Worm (Caenorhabditis elegans) whole organism, late embryonic: ENCODE data around the gene mesp-1.

ENCODE experiments used
- K02D7.2 ChIP-seq: sonication (generic microtip); optimal IDR thresholded peaks from 2 replicates; lab custom pipeline; 2017; ENCODE audit warnings: mild to moderate bottlenecking, missing genetic modification characterization, missing compliant biosample characterization
- Y22D7AL.16 ChIP-seq: sonication (generic microtip); optimal IDR thresholded peaks from 2 replicates; lab custom pipeline; 2016; ENCODE audit warnings: missing genetic modification characterization, missing compliant biosample characterization
- ahr-1 ChIP-seq: sonication (generic microtip); optimal IDR thresholded peaks from 2 replicates; lab custom pipeline; 2016; ENCODE audit warnings: missing genetic modification characterization, missing compliant biosample characterization
- ama-1 ChIP-seq: fragments of 150-350 bp; optimal IDR thresholded peaks from 2 replicates; lab custom pipeline; 2014
- ceh-14 ChIP-seq: sonication (generic microtip); optimal IDR thresholded peaks from 2 replicates; lab custom pipeline; 2016; ENCODE audit warnings: missing genotype, missing genetic modification characterization, missing compliant biosample characterization
- ceh-2 ChIP-seq: sonication (generic microtip); optimal IDR thresholded peaks from 2 replicates; lab custom pipeline; 2016; ENCODE audit warnings: missing genotype, missing genetic modification characterization, missing compliant biosample characterization
- ceh-24 ChIP-seq: sonication (generic microtip); optimal IDR thresholded peaks from 2 replicates; lab custom pipeline; 2016; ENCODE audit warnings: mild to moderate bottlenecking, missing genetic modification characterization, missing compliant biosample characterization
- ceh-45 ChIP-seq: fragments of 200-800 bp; sonication (Bioruptor generic); IDR thresholded peaks from 2 replicates; pipeline ENCODE4 v1.3.6; 2022; ENCODE audit warnings: missing genetic modification reagents, missing genetic modification characterization, missing compliant biosample characterization
- dmd-4 ChIP-seq: sonication (generic microtip); optimal IDR thresholded peaks from 2 replicates; lab custom pipeline; 2016; ENCODE audit warnings: borderline replicate concordance, missing genetic modification characterization, missing compliant biosample characterization
- elt-2 ChIP-seq: sonication (generic microtip); optimal IDR thresholded peaks from 2 replicates; lab custom pipeline; 2016; ENCODE audit warnings: missing genetic modification reagents, missing genetic modification characterization, missing compliant biosample characterization
- elt-4 ChIP-seq: sonication (generic microtip); optimal IDR thresholded peaks from 2 replicates; lab custom pipeline; 2016; ENCODE audit warnings: missing genetic modification characterization, missing compliant biosample characterization
- ets-4 ChIP-seq: sonication (generic microtip); optimal IDR thresholded peaks from 2 replicates; lab custom pipeline; 2016; ENCODE audit warnings: missing genetic modification characterization, missing compliant biosample characterization
- eyg-1 ChIP-seq: sonication (generic microtip); optimal IDR thresholded peaks from 2 replicates; lab custom pipeline; 2016; ENCODE audit warnings: missing genotype, missing genetic modification characterization, missing compliant biosample characterization
- fax-1 ChIP-seq: sonication (generic microtip); optimal IDR thresholded peaks from 2 replicates; lab custom pipeline; 2016; ENCODE audit warnings: missing genotype, missing genetic modification characterization, missing compliant biosample characterization
- gmeb-2 ChIP-seq: sonication (generic microtip); optimal IDR thresholded peaks from 2 replicates; lab custom pipeline; 2016; ENCODE audit warnings: missing genetic modification characterization, inconsistent platforms, missing compliant biosample characterization
- hlh-8 ChIP-seq: sonication (generic microtip); optimal IDR thresholded peaks from 2 replicates; lab custom pipeline; 2016; ENCODE audit warnings: missing genotype, missing genetic modification characterization, missing compliant biosample characterization
- lim-6 ChIP-seq: sonication (generic microtip); optimal IDR thresholded peaks from 2 replicates; lab custom pipeline; 2016; ENCODE audit warnings: missing genetic modification characterization, missing compliant biosample characterization
- madf-2 ChIP-seq: sonication (generic microtip); optimal IDR thresholded peaks from 2 replicates; lab custom pipeline; 2017; ENCODE audit warnings: missing genetic modification characterization, missing compliant biosample characterization
- pag-3 ChIP-seq: sonication (generic microtip); optimal IDR thresholded peaks from 2 replicates; lab custom pipeline; 2016; ENCODE audit warnings: missing compliant biosample characterization, missing genetic modification characterization, borderline replicate concordance
- pat-9 ChIP-seq: fragments of 200-800 bp; sonication (Bioruptor generic); optimal IDR thresholded peaks from 2 replicates; lab custom pipeline; 2018; ENCODE audit warnings: mild to moderate bottlenecking, missing genetic modification characterization, moderate library complexity, missing compliant biosample characterization
- pha-2 ChIP-seq: sonication (generic microtip); optimal IDR thresholded peaks from 2 replicates; lab custom pipeline; 2017; ENCODE audit warnings: mild to moderate bottlenecking, missing genetic modification characterization, missing compliant biosample characterization
- pha-4 ChIP-seq: fragments of 150-350 bp; optimal IDR thresholded peaks from 2 replicates; lab custom pipeline; 2018; ENCODE audit warnings: missing biosample characterization, missing genetic modification reagents, missing genetic modification characterization
- pros-1 ChIP-seq: fragments of 150-350 bp; optimal IDR thresholded peaks from 2 replicates; lab custom pipeline; 2014; ENCODE audit warnings: missing biosample characterization, missing genetic modification reagents, missing genetic modification characterization
- ref-2 ChIP-seq: sonication (generic microtip); optimal IDR thresholded peaks from 2 replicates; lab custom pipeline; 2016; ENCODE audit warnings: missing genetic modification characterization, missing compliant biosample characterization
- sdc-2 ChIP-seq: sonication (generic microtip); optimal IDR thresholded peaks from 2 replicates; lab custom pipeline; 2016; ENCODE audit warnings: missing genotype, missing genetic modification characterization, missing compliant biosample characterization
- sox-4 ChIP-seq: sonication (generic microtip); optimal IDR thresholded peaks from 2 replicates; lab custom pipeline; 2017; ENCODE audit warnings: mild to moderate bottlenecking, missing genetic modification characterization, inconsistent platforms, missing compliant biosample characterization
- ttx-3 ChIP-seq: sonication (generic microtip); optimal IDR thresholded peaks from 2 replicates; lab custom pipeline; 2016; ENCODE audit warnings: missing genetic modification reagents, missing genetic modification characterization, missing compliant biosample characterization
- unc-42 ChIP-seq: sonication (generic microtip); optimal IDR thresholded peaks from 2 replicates; lab custom pipeline; 2016; ENCODE audit warnings: missing genotype, missing genetic modification characterization, missing compliant biosample characterization
- unc-55 ChIP-seq: sonication (generic microtip); optimal IDR thresholded peaks from 2 replicates; lab custom pipeline; 2017; ENCODE audit warnings: missing biosample characterization, missing genetic modification reagents, missing genetic modification characterization
- unc-86 ChIP-seq: sonication (generic microtip); optimal IDR thresholded peaks from 2 replicates; lab custom pipeline; 2016; ENCODE audit warnings: missing genetic modification characterization, missing compliant biosample characterization

The mesp-1 gene

DNA sequence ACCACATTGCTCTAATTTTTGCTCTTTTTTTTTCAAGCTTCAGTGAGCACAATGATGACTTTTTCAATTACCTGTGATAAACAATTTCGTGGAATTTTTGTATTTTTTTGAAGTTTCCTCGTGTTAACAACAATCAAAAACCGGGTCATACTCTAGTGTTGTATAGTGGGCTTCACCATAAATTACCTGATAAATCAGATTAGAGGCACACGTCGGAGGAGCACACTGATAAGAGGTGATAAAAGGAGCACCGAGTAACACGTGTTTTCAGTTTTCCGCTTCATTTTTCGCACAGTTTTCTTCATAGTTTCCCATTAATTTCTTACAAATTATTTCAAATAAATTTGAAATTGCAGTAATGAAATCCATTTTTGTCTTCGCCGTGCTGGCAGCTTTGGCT is 17.8 kb upstream of the mesp-1 start, which contains the start of gene spp-8:
spp-8 (plus strand) TSS at position 357 of the 400 bp plus-strand sequence.
- TF ChIP-seq gmeb-2 (tag; lab: Kevin White, UChicago) = no peak
- peak; percentile 50 for TF ChIP-seq elt-2 (tag; lab: Kevin White, UChicago)

- no peak for TF ChIP-seq ama-1 (lab: Kevin White, UChicago)
- TF ChIP-seq unc-86 (tag; lab: Kevin White, UChicago) = no peak
- no peak for TF ChIP-seq sox-4 (tag; lab: Kevin White, UChicago)
- TF ChIP-seq lim-6 (tag; lab: Kevin White, UChicago) = no peak
- TF ChIP-seq fax-1 = no peak
- no peak for TF ChIP-seq pros-1
- TF ChIP-seq, all 69 proteins: peak for 0
These were observed 11.9 kb upstream of the mesp-1 start, which contains the start of gene srlf-3 for ce11 chrIV:8487183-8487582. TSS of gene srlf-3 (plus strand) at chrIV:8487483.

DNA sequence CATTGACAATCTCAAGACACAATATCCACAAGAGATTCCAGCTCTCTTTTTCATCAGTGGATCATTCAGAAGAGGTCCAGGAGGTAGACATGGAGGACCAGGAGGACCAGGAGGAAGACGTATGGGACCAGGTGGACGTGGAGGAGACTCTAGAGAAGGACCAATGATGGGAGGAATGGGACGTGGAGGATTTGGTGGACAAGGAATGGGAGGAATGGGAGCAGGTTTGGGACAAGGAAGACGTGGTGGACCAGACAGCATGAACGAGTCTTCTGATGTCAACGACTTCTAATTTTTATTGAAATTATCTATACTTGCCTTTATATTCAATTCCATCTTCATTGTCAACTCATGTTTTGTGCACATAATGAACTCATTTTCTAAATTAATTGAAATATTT is 11.1 kb upstream of the mesp-1 start:
- no peak for TF ChIP-seq ets-4 (tag; lab: Kevin White, UChicago)
- TF ChIP-seq pha-4 (tag; lab: Kevin White, UChicago) = no peak
- TF ChIP-seq dmd-4 (tag; lab: Kevin White, UChicago) = no peak
- TF ChIP-seq lim-6 (tag; lab: Kevin White, UChicago) = no peak
- no peak for TF ChIP-seq unc-55
- no peak for TF ChIP-seq ttx-3 (tag; lab: Kevin White, UChicago)
- no peak for TF ChIP-seq eyg-1
- no peak for TF ChIP-seq pat-9 (tag; lab: Kevin White, UChicago)

- TF ChIP-seq ceh-45 = no peak
- no peak for TF ChIP-seq madf-2 (tag; lab: Kevin White, UChicago)
- TF ChIP-seq ceh-14 (tag; lab: Kevin White, UChicago) = no peak
- no peak for TF ChIP-seq elt-4 (tag; lab: Kevin White, UChicago)
- TF ChIP-seq ahr-1 (tag; lab: Kevin White, UChicago) = no peak
- no peak for TF ChIP-seq ref-2
These were observed 9.2 kb upstream of the mesp-1 start, which contains the start of gene srlf-2 for ce11 chrIV:8489915-8490314. TSS of gene srlf-2 (plus strand) at chrIV:8490215.

DNA sequence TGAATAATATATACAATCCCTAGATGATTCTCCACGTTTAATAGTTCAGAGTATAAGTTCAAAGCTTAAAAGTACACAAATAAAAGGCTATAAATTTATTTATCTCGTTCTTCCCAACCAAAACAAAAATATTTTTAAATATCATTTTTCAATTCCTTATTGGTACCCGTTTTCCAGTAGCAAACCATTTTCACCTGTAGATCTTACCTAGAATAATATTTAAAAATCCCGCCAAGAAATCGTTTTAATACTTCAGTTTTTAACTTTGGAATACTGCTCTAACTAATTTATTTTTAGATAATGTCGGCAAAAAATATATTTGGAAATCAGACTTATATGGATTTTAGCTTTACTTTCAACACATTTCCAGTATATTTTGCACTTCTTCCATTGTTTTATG is 6.9 kb upstream of the mesp-1 start, which contains the start of gene sru-7:
sru-7 (plus strand) TSS at position 301 of the 400 bp plus-strand sequence.
- TF ChIP-seq fax-1 (no peak), pros-1 (no peak), Y22D7AL.16 (no peak), ceh-2 (tag; lab: Kevin White, UChicago) (no peak)

DNA sequence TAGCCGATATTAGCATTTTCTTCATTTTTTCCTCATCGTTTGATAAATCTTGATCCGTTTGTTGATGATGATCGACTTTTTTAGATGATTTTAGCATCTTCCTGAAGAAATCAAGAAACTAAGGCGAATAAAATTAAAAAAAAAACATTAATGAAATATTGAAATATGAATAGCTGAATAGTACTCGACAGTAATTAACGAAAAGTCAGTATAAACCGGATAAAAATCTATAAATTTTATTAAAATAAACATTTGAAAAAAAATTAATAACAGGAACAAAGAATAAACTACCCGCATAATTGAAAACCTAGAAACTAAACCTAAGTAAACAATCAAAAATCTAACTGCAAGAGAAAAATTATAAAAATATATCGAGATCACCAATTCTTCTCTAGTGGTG is 2.8 kb upstream of the mesp-1 start, which contains the start of gene C28C12.12:
C28C12.12 (minus strand) TSS at position 101 of the 400 bp plus-strand sequence.
- no peak for TF ChIP-seq pag-3

ce11 chrIV:8499956-8500355 is 846 bp downstream of the mesp-1 start:
- TF ChIP-seq gmeb-2 (tag; lab: Kevin White, UChicago) (no peak), pros-1 (no peak), ets-4 (tag; lab: Kevin White, UChicago) (no peak), unc-42 (no peak), K02D7.2 (tag; lab: Kevin White, UChicago) (no peak), ceh-24 (no peak), hlh-8 (tag; lab: Kevin White, UChicago) (no peak), sdc-2 (tag; lab: Kevin White, UChicago) (no peak), eyg-1 (no peak), pha-2 (tag; lab: Kevin White, UChicago) (no peak), dmd-4 (tag; lab: Kevin White, UChicago) (no peak), ceh-45 (no peak)
